Fruit fly (Drosophila melanogaster): ENCODE data around the gene CG7884.

CG7884 gene

DNA sequence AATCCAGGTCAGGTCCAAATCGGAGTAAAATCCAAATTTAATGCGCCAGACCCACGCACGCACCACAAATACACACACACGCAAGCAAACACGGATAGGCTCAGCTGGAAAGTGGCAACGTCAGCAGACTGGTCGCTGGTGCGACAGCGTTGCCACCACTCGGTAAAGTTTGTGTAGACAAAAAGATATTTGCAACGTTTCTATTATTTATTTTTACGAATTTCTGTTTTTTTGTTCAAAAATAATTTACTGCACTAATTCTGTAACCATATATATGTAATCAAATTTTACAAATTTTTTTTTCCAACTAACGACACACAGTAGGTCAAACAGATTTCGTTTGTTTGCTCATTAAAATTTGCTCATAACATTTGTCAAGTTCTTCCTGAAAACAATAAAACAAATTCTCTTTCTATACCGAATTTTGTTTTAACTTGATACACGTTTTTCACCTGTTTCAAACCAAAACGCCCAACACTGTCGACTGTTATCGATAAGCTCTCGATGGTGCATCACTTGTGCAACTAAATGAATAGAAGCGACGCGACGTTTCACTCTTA, 40.6 kb upstream of the CG7884 start, which contains the start of the genes CG7556 and CG7453 (continued):
- TF ChIP-seq CG8388 (GFP tag; optimal IDR thresholded peaks at IDR 0.05): peak; percentile 64
- no peak for TF ChIP-seq mld (GFP tag; IDR thresholded peaks at IDR 0.05; ENCODE audit: partially characterized antibody)
- peak; percentile 48 for TF ChIP-seq NC2α (GFP tag; optimal IDR thresholded peaks at IDR 0.05)
- peak; percentile 54 for TF ChIP-seq Dref (GFP tag; IDR thresholded peaks at IDR 0.05)
- TF ChIP-seq CG9215 (GFP tag; IDR thresholded peaks at IDR 0.05): peak; percentile 64
- TF ChIP-seq nom (GFP tag; optimal IDR thresholded peaks at IDR 0.05): peak; percentile 15
- peak; percentile 70 for TF ChIP-seq Ssrp (tag; optimal IDR thresholded peaks at IDR 0.05)
- peak; percentile 74 for TF ChIP-seq CG18599 (GFP tag; optimal IDR thresholded peaks at IDR 0.05)
- TF ChIP-seq CG17186 (GFP tag; optimal IDR thresholded peaks at IDR 0.05): peak; percentile 23
- TF ChIP-seq sc (optimal IDR thresholded peaks at IDR 0.05): no peak
- TF ChIP-seq sc (GFP tag; optimal IDR thresholded peaks at IDR 0.05): peak; percentile 46
- TF ChIP-seq kah (GFP tag; optimal IDR thresholded peaks at IDR 0.05): no peak
- peak; percentile 35 for TF ChIP-seq B-H2 (GFP tag; optimal IDR thresholded peaks at IDR 0.05)
- TF ChIP-seq GATAe (GFP tag; conservative IDR thresholded peaks at IDR 0.05): no peak
- TF ChIP-seq oc (tag; optimal IDR thresholded peaks at IDR 0.05): no peak
- no peak for TF ChIP-seq gcm2 (GFP tag; optimal IDR thresholded peaks at IDR 0.05)
- TF ChIP-seq ash1 (GFP tag; optimal IDR thresholded peaks at IDR 0.05): no peak
- peak; percentile 65 for TF ChIP-seq CG32532 (GFP tag; IDR thresholded peaks at IDR 0.05)
- TF ChIP-seq CG18011 (GFP tag; optimal IDR thresholded peaks at IDR 0.05): peak; percentile 51
- no peak for TF ChIP-seq CG8359 (GFP tag; optimal IDR thresholded peaks at IDR 0.05; ENCODE audit: borderline replicate concordance)
- TF ChIP-seq CG9797 (GFP tag; optimal IDR thresholded peaks at IDR 0.05): peak; percentile 8
- peak; percentile 77 for TF ChIP-seq sob (GFP tag; IDR thresholded peaks at IDR 0.05)
- TF ChIP-seq CG11247 (GFP tag; IDR thresholded peaks at IDR 0.05): peak; percentile 49; the same call in 1 of the 2 replicates
- TF ChIP-seq CG2678 (tag; optimal IDR thresholded peaks at IDR 0.05): peak; percentile 79
- TF ChIP-seq chinmo (GFP tag; IDR thresholded peaks at IDR 0.05; ENCODE audit: partially characterized antibody): no peak
- TF ChIP-seq cwo (GFP tag; optimal IDR thresholded peaks at IDR 0.05): peak; percentile 54
- peak; percentile 76 for TF ChIP-seq bcd (GFP tag; optimal IDR thresholded peaks at IDR 0.05)
- peak; percentile 71 for TF ChIP-seq maf-S (GFP tag; optimal IDR thresholded peaks at IDR 0.05)
- no peak for TF ChIP-seq CG42726 (GFP tag; IDR thresholded peaks at IDR 0.05; ENCODE audit: partially characterized antibody)
- peak; percentile 53 for TF ChIP-seq CG1529 (GFP tag; optimal IDR thresholded peaks at IDR 0.05)
- peak; percentile 25 for TF ChIP-seq luna (GFP tag; optimal IDR thresholded peaks at IDR 0.05)
- peak; percentile 80 for TF ChIP-seq CG2712 (tag; optimal IDR thresholded peaks at IDR 0.05)
- peak; percentile 64 for TF ChIP-seq Dek (tag; optimal IDR thresholded peaks at IDR 0.05)
- peak; percentile 72 for TF ChIP-seq Atf-2 (GFP tag; optimal IDR thresholded peaks at IDR 0.05)
- TF ChIP-seq sima (GFP tag; optimal IDR thresholded peaks at IDR 0.05): peak; percentile 33
- peak; percentile 61 for TF ChIP-seq Bdp1 (GFP tag; optimal IDR thresholded peaks at IDR 0.05)
- TF ChIP-seq CG31365 (tag; optimal IDR thresholded peaks at IDR 0.05): no peak
- peak; percentile 65 for TF ChIP-seq Sin3A (optimal IDR thresholded peaks at IDR 0.05)
- TF ChIP-seq CG7372 (GFP tag; IDR thresholded peaks at IDR 0.05): 0 out of 2 replicates have a peak, but pooled peaks have one; percentile 21
- peak; percentile 68 for TF ChIP-seq CG10147 (GFP tag; optimal IDR thresholded peaks at IDR 0.05)
- TF ChIP-seq ind (GFP tag; optimal IDR thresholded peaks at IDR 0.05): peak; percentile 78
- TF ChIP-seq Awh (GFP tag; IDR thresholded peaks at IDR 0.05): no peak
- peak; percentile 46 for TF ChIP-seq fd96Cb (tag; optimal IDR thresholded peaks at IDR 0.05)
- peak; percentile 62 for TF ChIP-seq CG3281 (GFP tag; optimal IDR thresholded peaks at IDR 0.05)
- TF ChIP-seq grn (GFP tag; optimal IDR thresholded peaks at IDR 0.05): peak; percentile 2
- peak; percentile 18 for TF ChIP-seq CG10431 (GFP tag; optimal IDR thresholded peaks at IDR 0.05)
- peak; percentile 35 for TF ChIP-seq CG3407 (GFP tag; optimal IDR thresholded peaks at IDR 0.05)
- TF ChIP-seq ac (GFP tag; optimal IDR thresholded peaks at IDR 0.05): no peak
- TF ChIP-seq slbo (GFP tag; IDR thresholded peaks at IDR 0.05): peak; percentile 80
- TF ChIP-seq lbe (GFP tag; optimal IDR thresholded peaks at IDR 0.05): peak; percentile 31

All from whole organism, embryonic.